Fruit fly (Drosophila melanogaster) whole organism, embryonic: ENCODE measurements around the gene Kdm3.

ENCODE experiments used
- Bdp1 ChIP-seq: fragments of 200-800 bp; sonication (Bioruptor generic); optimal IDR thresholded peaks from 3 replicates; lab custom pipeline; 2016; ENCODE audit warnings: missing biosample characterization, missing genetic modification characterization
- Blimp-1 ChIP-seq: fragments of 200-800 bp; sonication (Bioruptor generic); optimal IDR thresholded peaks from 3 replicates; lab custom pipeline; 2018; ENCODE audit warnings: missing biosample characterization, missing genetic modification characterization, mild to moderate bottlenecking, moderate library complexity, missing genetic modification reagents
- CG10147 ChIP-seq: fragments of 200-800 bp; sonication (Bioruptor generic); optimal IDR thresholded peaks from 2 replicates; lab custom pipeline; 2019; ENCODE audit warnings: missing biosample characterization, mild to moderate bottlenecking, missing genetic modification characterization, moderate library complexity
- CG10267 ChIP-seq: fragments of 200-800 bp; sonication (Bioruptor generic); optimal IDR thresholded peaks from 2 replicates; lab custom pipeline; 2018; ENCODE audit warnings: missing biosample characterization, mild to moderate bottlenecking, missing genetic modification characterization, moderate library complexity
- CG10654 ChIP-seq: fragments of 200-800 bp; sonication (Bioruptor generic); optimal IDR thresholded peaks from 2 replicates; lab custom pipeline; 2016; ENCODE audit warnings: missing biosample characterization, missing genetic modification characterization
- CG12391 ChIP-seq: fragments of 200-800 bp; sonication (Bioruptor generic); optimal IDR thresholded peaks from 3 replicates; lab custom pipeline; 2018; ENCODE audit warnings: missing biosample characterization, mild to moderate bottlenecking, missing genetic modification characterization, moderate library complexity
- CG12659 ChIP-seq: fragments of 200-800 bp; sonication (Bioruptor generic); optimal IDR thresholded peaks from 3 replicates; lab custom pipeline; 2017; ENCODE audit warnings: mild to moderate bottlenecking, missing biosample characterization, missing genetic modification reagents, missing genetic modification characterization
- CG13624 ChIP-seq: fragments of 200-800 bp; sonication (Bioruptor generic); optimal IDR thresholded peaks from 2 replicates; lab custom pipeline; 2016; ENCODE audit warnings: missing biosample characterization, missing genetic modification characterization
- CG14860 ChIP-seq: fragments of 200-800 bp; sonication (Bioruptor generic); IDR thresholded peaks from 3 replicates; pipeline ENCODE4 v1.3.6; 2022; ENCODE audit warnings: missing biosample characterization, missing genetic modification characterization; ENCODE audit not compliant: partially characterized antibody
- CG15601 ChIP-seq: fragments of 200-800 bp; sonication (Bioruptor generic); optimal IDR thresholded peaks from 3 replicates; lab custom pipeline; 2019; ENCODE audit warnings: missing biosample characterization, mild to moderate bottlenecking, missing genetic modification characterization, moderate library complexity
- CG17829 ChIP-seq: fragments of 200-800 bp; optimal IDR thresholded peaks from 2 replicates; lab custom pipeline; 2019; ENCODE audit warnings: missing biosample characterization, mild to moderate bottlenecking, missing genetic modification characterization, moderate library complexity
- CG2712 ChIP-seq: fragments of 200-800 bp; optimal IDR thresholded peaks from 3 replicates; lab custom pipeline; 2019; ENCODE audit warnings: missing biosample characterization, mild to moderate bottlenecking, missing genetic modification characterization, moderate library complexity
- CG43689 ChIP-seq: fragments of 200-800 bp; sonication (Bioruptor generic); IDR thresholded peaks from 2 replicates; pipeline ENCODE4 v1.3.6; 2022; ENCODE audit warnings: missing biosample characterization, missing genetic modification characterization
- CG4424 ChIP-seq: fragments of 200-800 bp; sonication (Bioruptor generic); optimal IDR thresholded peaks from 3 replicates; lab custom pipeline; 2016; ENCODE audit warnings: missing biosample characterization, missing genetic modification characterization
- CG4707 ChIP-seq: fragments of 200-800 bp; sonication (Bioruptor generic); optimal IDR thresholded peaks from 2 replicates; lab custom pipeline; 2018; ENCODE audit warnings: missing biosample characterization, mild to moderate bottlenecking, missing genetic modification characterization, moderate library complexity
- CG8944 ChIP-seq: fragments of 200-800 bp; sonication (Bioruptor generic); optimal IDR thresholded peaks from 3 replicates; lab custom pipeline; 2016; ENCODE audit warnings: missing biosample characterization, missing genetic modification characterization
- Dip2 ChIP-seq: fragments of 200-800 bp; sonication (Bioruptor generic); IDR thresholded peaks from 2 replicates; pipeline ENCODE4 v1.3.6; 2022; ENCODE audit warnings: missing biosample characterization, missing genetic modification characterization
- Dp ChIP-seq: fragments of 200-800 bp; sonication (Bioruptor generic); optimal IDR thresholded peaks from 2 replicates; lab custom pipeline; 2018; ENCODE audit warnings: missing biosample characterization, mild to moderate bottlenecking, missing genetic modification characterization, moderate library complexity
- Lim3 ChIP-seq: fragments of 200-800 bp; sonication (Bioruptor generic); IDR thresholded peaks from 2 replicates; pipeline ENCODE4 v1.3.6; 2022; ENCODE audit warnings: missing biosample characterization, missing genetic modification characterization
- MESR4 ChIP-seq: fragments of 200-800 bp; sonication (Bioruptor generic); optimal IDR thresholded peaks from 2 replicates; lab custom pipeline; 2018; ENCODE audit warnings: missing biosample characterization, mild to moderate bottlenecking, missing genetic modification characterization, moderate library complexity
- Med ChIP-seq: fragments of 200-800 bp; sonication (Bioruptor generic); peaks from one replicate; lab custom pipeline; 2016; ENCODE audit warnings: missing biosample characterization, missing genetic modification characterization, mild to moderate bottlenecking, inconsistent platforms, moderate library complexity
- Mrtf ChIP-seq: fragments of 200-800 bp; sonication (Bioruptor generic); IDR thresholded peaks from 3 replicates; pipeline ENCODE4 v1.3.6; 2022; ENCODE audit warnings: missing biosample characterization, missing genetic modification characterization
- Nf-YC ChIP-seq: fragments of 200-800 bp; optimal IDR thresholded peaks from 3 replicates; lab custom pipeline; 2019; ENCODE audit warnings: missing biosample characterization, mild to moderate bottlenecking, missing genetic modification characterization, moderate library complexity
- Oli ChIP-seq: fragments of 200-800 bp; sonication (Bioruptor generic); optimal IDR thresholded peaks from 2 replicates; lab custom pipeline; 2018; ENCODE audit warnings: missing biosample characterization, mild to moderate bottlenecking, missing genetic modification characterization, moderate library complexity
- Opbp ChIP-seq: fragments of 200-800 bp; sonication (Bioruptor generic); IDR thresholded peaks from 3 replicates; pipeline ENCODE4 v1.3.6; 2022; ENCODE audit warnings: missing biosample characterization, missing genetic modification characterization; ENCODE audit not compliant: partially characterized antibody
- Xbp1 ChIP-seq: fragments of 200-800 bp; sonication (Bioruptor generic); optimal IDR thresholded peaks from 3 replicates; lab custom pipeline; 2016; ENCODE audit warnings: missing biosample characterization, mild to moderate bottlenecking, missing genetic modification characterization
- YL-1 ChIP-seq: fragments of 200-800 bp; sonication (Bioruptor generic); optimal IDR thresholded peaks from 3 replicates; lab custom pipeline; 2017; ENCODE audit warnings: missing biosample characterization, mild to moderate bottlenecking, missing genetic modification characterization
- aop ChIP-seq: fragments of 200-800 bp; sonication (Bioruptor generic); IDR thresholded peaks from 2 replicates; pipeline ENCODE4 v1.3.6; 2022; ENCODE audit warnings: missing biosample characterization, missing genetic modification characterization
- da ChIP-seq: fragments of 200-800 bp; sonication (Bioruptor generic); optimal IDR thresholded peaks from 2 replicates; lab custom pipeline; 2016; ENCODE audit warnings: missing biosample characterization, missing genetic modification characterization
- disco-r ChIP-seq: fragments of 200-800 bp; sonication (Bioruptor generic); optimal IDR thresholded peaks from 2 replicates; lab custom pipeline; 2016; ENCODE audit warnings: missing biosample characterization, missing genetic modification characterization
- ewg ChIP-seq: fragments of 200-800 bp; sonication (Bioruptor generic); optimal IDR thresholded peaks from 3 replicates; lab custom pipeline; 2017; ENCODE audit warnings: mild to moderate bottlenecking, missing biosample characterization, missing genetic modification reagents, missing genetic modification characterization
- ftz-f1 ChIP-seq: fragments of 200-800 bp; sonication (Bioruptor generic); optimal IDR thresholded peaks from 2 replicates; lab custom pipeline; 2016; ENCODE audit warnings: missing biosample characterization, missing genetic modification characterization
- gem ChIP-seq: fragments of 200-800 bp; sonication (Bioruptor generic); optimal IDR thresholded peaks from 2 replicates; lab custom pipeline; 2019; ENCODE audit warnings: missing biosample characterization, mild to moderate bottlenecking, missing genetic modification characterization, moderate library complexity
- gfzf ChIP-seq: fragments of 200-800 bp; sonication (Bioruptor generic); optimal IDR thresholded peaks from 2 replicates; lab custom pipeline; 2016; ENCODE audit warnings: missing biosample characterization, mild to moderate bottlenecking, missing genetic modification characterization, moderate library complexity
- grau ChIP-seq: fragments of 200-800 bp; optimal IDR thresholded peaks from 3 replicates; lab custom pipeline; 2019; ENCODE audit warnings: missing biosample characterization, mild to moderate bottlenecking, missing genetic modification characterization, moderate library complexity
- gt ChIP-seq: fragments of 200-800 bp; sonication (Bioruptor generic); IDR thresholded peaks from 2 replicates; pipeline ENCODE4 v1.3.6; 2022; ENCODE audit warnings: missing biosample characterization, missing genetic modification characterization
- hb ChIP-seq: fragments of 200-800 bp; sonication (Bioruptor generic); IDR thresholded peaks from 3 replicates; pipeline ENCODE4 v1.3.6; 2022; ENCODE audit warnings: missing biosample characterization, missing genetic modification characterization; ENCODE audit not compliant: partially characterized antibody
- her ChIP-seq: fragments of 200-800 bp; sonication (Bioruptor generic); optimal IDR thresholded peaks from 2 replicates; lab custom pipeline; 2016; ENCODE audit warnings: missing biosample characterization, missing genetic modification characterization
- nerfin-2 ChIP-seq: fragments of 200-800 bp; sonication (Bioruptor generic); IDR thresholded peaks from 2 replicates; pipeline ENCODE4 v1.3.6; 2022; ENCODE audit warnings: missing biosample characterization, missing genetic modification characterization; ENCODE audit not compliant: partially characterized antibody
- org-1 ChIP-seq: fragments of 200-800 bp; sonication (Bioruptor generic); optimal IDR thresholded peaks from 2 replicates; lab custom pipeline; 2017; ENCODE audit warnings: missing biosample characterization, missing genetic modification characterization
- pita ChIP-seq: fragments of 200-800 bp; sonication (Bioruptor generic); optimal IDR thresholded peaks from 2 replicates; lab custom pipeline; 2017; ENCODE audit warnings: missing biosample characterization, mild to moderate bottlenecking, missing genetic modification characterization
- pzg ChIP-seq: fragments of 200-800 bp; sonication (Bioruptor generic); optimal IDR thresholded peaks from 3 replicates; lab custom pipeline; 2018; ENCODE audit warnings: missing biosample characterization, mild to moderate bottlenecking, missing genetic modification characterization, moderate library complexity
- ro ChIP-seq: fragments of 200-800 bp; sonication (Bioruptor generic); IDR thresholded peaks from 2 replicates; pipeline ENCODE4 v1.3.6; 2022; ENCODE audit warnings: missing biosample characterization, missing genetic modification characterization
- sob ChIP-seq: fragments of 200-800 bp; sonication (Bioruptor generic); IDR thresholded peaks from 2 replicates; pipeline ENCODE4 v1.3.6; 2022; ENCODE audit warnings: missing biosample characterization, missing genetic modification characterization
- sqz ChIP-seq: fragments of 200-800 bp; sonication (Bioruptor generic); optimal IDR thresholded peaks from 3 replicates; lab custom pipeline; 2018; ENCODE audit warnings: missing biosample characterization, mild to moderate bottlenecking, missing genetic modification characterization
- stwl ChIP-seq: fragments of 200-800 bp; sonication (Bioruptor generic); optimal IDR thresholded peaks from 3 replicates; lab custom pipeline; 2018; ENCODE audit warnings: missing biosample characterization, mild to moderate bottlenecking, missing genetic modification characterization, moderate library complexity
- sug ChIP-seq: fragments of 200-800 bp; optimal IDR thresholded peaks from 2 replicates; lab custom pipeline; 2019; ENCODE audit warnings: missing biosample characterization, mild to moderate bottlenecking, missing genetic modification characterization, moderate library complexity
- unc-4 ChIP-seq: fragments of 200-800 bp; sonication (Bioruptor generic); IDR thresholded peaks from 2 replicates; pipeline ENCODE4 v1.3.6; 2022; ENCODE audit warnings: missing biosample characterization, missing genetic modification characterization; ENCODE audit not compliant: partially characterized antibody

The Kdm3 gene

dm6 chr3R:9551659-9552435 is 36.0 kb downstream of the Kdm3 start, which contains the start of the genes mura and RnpS1 (continued):
- TF ChIP-seq org-1 (GFP tag; lab: Kevin White, UChicago) = no peak
- TF ChIP-seq disco-r (GFP tag; lab: Kevin White, UChicago) = no peak
- TF ChIP-seq sug (tag; lab: Kevin White, UChicago) = peak; percentile 61
- no peak for TF ChIP-seq CG10147
- TF ChIP-seq Nf-YC (tag; lab: Kevin White, UChicago) = peak; percentile 14
- TF ChIP-seq pzg (GFP tag; lab: Kevin White, UChicago) = peak; percentile 56
- peak; percentile 72 for TF ChIP-seq MESR4 (GFP tag; lab: Kevin White, UChicago)
- TF ChIP-seq Blimp-1 (GFP tag; lab: Kevin White, UChicago) = no peak
- TF ChIP-seq Med (GFP tag; lab: Kevin White, UChicago) = peak; percentile 52
- no peak for TF ChIP-seq CG43689 (GFP tag; lab: Robert Waterston, UW)
- TF ChIP-seq CG14860 (GFP tag; lab: Robert Waterston, UW) = no peak
- TF ChIP-seq CG10267 = peak; percentile 59
- peak; percentile 11 for TF ChIP-seq CG17829 (tag; lab: Kevin White, UChicago)
- peak; percentile 56 for TF ChIP-seq ewg (GFP tag; lab: Kevin White, UChicago)
- TF ChIP-seq her (GFP tag; lab: Kevin White, UChicago) = peak; percentile 24
- TF ChIP-seq Dp (GFP tag; lab: Kevin White, UChicago) = no peak
- TF ChIP-seq sob (GFP tag; lab: Robert Waterston, UW) = no peak
- peak; percentile 90 for TF ChIP-seq ftz-f1 (GFP tag; lab: Kevin White, UChicago)
- no peak for TF ChIP-seq ro (GFP tag; lab: Robert Waterston, UW)
- peak; percentile 59 for TF ChIP-seq sqz
- no peak for TF ChIP-seq Dip2 (GFP tag; lab: Robert Waterston, UW)
- TF ChIP-seq CG8944 (GFP tag; lab: Kevin White, UChicago) = no peak
- TF ChIP-seq CG12391 (tag; lab: Kevin White, UChicago) = peak; percentile 27
- peak; percentile 38 for TF ChIP-seq CG2712 (tag; lab: Kevin White, UChicago)
- TF ChIP-seq CG12659 (GFP tag; lab: Kevin White, UChicago) = peak; percentile 43
- TF ChIP-seq gem (tag; lab: Kevin White, UChicago) = peak; percentile 25
- TF ChIP-seq Lim3 = no peak
- peak; percentile 77 for TF ChIP-seq gfzf (GFP tag; lab: Kevin White, UChicago)
- TF ChIP-seq CG10654 (GFP tag; lab: Kevin White, UChicago) = no peak
- no peak for TF ChIP-seq Bdp1 (GFP tag; lab: Kevin White, UChicago)
- peak; percentile 30 for TF ChIP-seq YL-1 (GFP tag; lab: Kevin White, UChicago)
- TF ChIP-seq stwl (tag; lab: Kevin White, UChicago) = peak; percentile 8
- peak; percentile 43 for TF ChIP-seq CG15601 (tag; lab: Kevin White, UChicago)
- TF ChIP-seq Xbp1 = no peak

dm6 chr3R:9555334-9555974 is 39.6 kb downstream of the Kdm3 start, which contains the start of the genes CG9386 and BckdhA:
TSS of gene CG9386 (minus strand) at chr3R:9555408.
TSS of gene BckdhA (plus strand) at chr3R:9555785.
- TF ChIP-seq CG13624 (peak; percentile 68), da (GFP tag; lab: Kevin White, UChicago) (no peak), pita (GFP tag; lab: Kevin White, UChicago) (no peak), org-1 (GFP tag; lab: Kevin White, UChicago) (no peak), unc-4 (peak; percentile 73), nerfin-2 (GFP tag; lab: Robert Waterston, UW) (peak; percentile 60; the same call in 1 of the 2 replicates), grau (tag; lab: Kevin White, UChicago) (peak; percentile 56), Mrtf (GFP tag; lab: Robert Waterston, UW) (no peak), Oli (tag; lab: Kevin White, UChicago) (peak; percentile 21), Opbp (GFP tag; lab: Robert Waterston, UW) (0 out of 3 replicates have a peak, but pooled peaks have one; percentile 5), CG4707 (GFP tag; lab: Kevin White, UChicago) (no peak), CG4424 (GFP tag; lab: Kevin White, UChicago) (peak; percentile 47), hb (GFP tag; lab: Robert Waterston, UW) (peak; percentile 67; the same call in 2 of the 3 replicates), aop (GFP tag; lab: Robert Waterston, UW) (no peak), gt (GFP tag; lab: Robert Waterston, UW) (no peak)
